Worm (Caenorhabditis elegans) whole organism, L4/young adult: ENCODE measurements around the gene F43H9.4.

Experiments used
- W03F9.2 ChIP-seq: fragments of 150-350 bp; optimal IDR thresholded peaks from 2 replicates; lab custom pipeline; 2014; ENCODE audit warnings: missing biosample characterization, missing genetic modification characterization
- dao-5 ChIP-seq: sonication (generic microtip); optimal IDR thresholded peaks from 2 replicates; lab custom pipeline; 2016; ENCODE audit warnings: missing genotype, missing genetic modification characterization, moderate library complexity, missing compliant biosample characterization
- him-1 ChIP-seq: sonication (generic microtip); optimal IDR thresholded peaks from 2 replicates; lab custom pipeline; 2016; ENCODE audit warnings: missing genotype, missing genetic modification reagents, missing genetic modification characterization, missing compliant biosample characterization

DNA sequence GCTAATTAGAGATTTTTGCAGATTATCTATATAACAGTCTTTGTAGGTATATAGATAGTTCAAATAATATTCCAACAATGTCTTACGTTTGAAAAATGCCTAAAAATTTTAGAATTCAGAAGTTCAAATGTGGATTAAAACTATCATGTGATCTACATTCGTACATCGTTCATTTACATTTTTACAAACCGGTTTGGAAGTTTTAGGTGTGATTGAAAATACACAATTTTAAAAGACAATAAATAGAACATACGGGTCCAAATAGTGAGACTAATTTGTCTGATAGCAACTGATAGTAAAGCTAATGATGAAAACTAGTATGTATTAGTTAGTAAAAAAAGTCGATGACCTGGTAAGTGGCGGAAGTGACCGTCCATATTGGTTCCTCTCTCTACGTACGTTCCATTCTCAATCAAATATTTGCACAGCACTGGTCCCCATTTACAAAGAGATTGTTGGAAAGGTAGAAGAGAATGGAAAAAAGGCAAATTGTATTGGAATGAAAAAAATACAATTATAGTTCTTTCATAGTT lies 14.9 kb downstream of the F43H9.4 start:
- no peak for TF ChIP-seq him-1 (tag; lab: Kevin White, UChicago)
- no peak for TF ChIP-seq dao-5 (tag; lab: Kevin White, UChicago)
- no peak for TF ChIP-seq W03F9.2 (tag; lab: Kevin White, UChicago)
